Worm (Caenorhabditis elegans) whole organism, L1 larva: ENCODE results near the gene sre-50.

Experiments
- C34B4.2 ChIP-seq: sonication (generic microtip); optimal IDR thresholded peaks from 2 replicates; lab custom pipeline; 2017; ENCODE audit warnings: mild to moderate bottlenecking, missing genetic modification characterization, missing compliant biosample characterization
- alr-1 ChIP-seq: fragments of 200-800 bp; sonication (Bioruptor generic); optimal IDR thresholded peaks from 2 replicates; lab custom pipeline; 2018; ENCODE audit warnings: borderline replicate concordance, mild to moderate bottlenecking, missing genetic modification characterization, missing compliant biosample characterization
- aly-2 ChIP-seq: fragments of 150-350 bp; optimal IDR thresholded peaks from 2 replicates; lab custom pipeline; 2014; ENCODE audit warnings: missing biosample characterization, missing genetic modification characterization
- blmp-1 ChIP-seq: fragments of 150-350 bp; optimal IDR thresholded peaks from 2 replicates; lab custom pipeline; 2014; ENCODE audit warnings: missing biosample characterization, missing genetic modification characterization
- ceh-8 ChIP-seq: fragments of 200-800 bp; sonication (Bioruptor generic); optimal IDR thresholded peaks from 2 replicates; lab custom pipeline; 2018; ENCODE audit warnings: mild to moderate bottlenecking, missing genetic modification characterization, moderate library complexity, missing compliant biosample characterization
- ceh-88 ChIP-seq: fragments of 200-800 bp; sonication (Bioruptor generic); IDR thresholded peaks from 2 replicates; pipeline ENCODE4 v1.3.6; 2022; ENCODE audit warnings: missing genetic modification characterization, missing compliant biosample characterization
- ceh-90 ChIP-seq: sonication (generic microtip); optimal IDR thresholded peaks from 2 replicates; lab custom pipeline; 2016; ENCODE audit warnings: missing genetic modification characterization, missing compliant biosample characterization
- dsc-1 ChIP-seq: sonication (generic microtip); optimal IDR thresholded peaks from 2 replicates; lab custom pipeline; 2016; ENCODE audit warnings: mild to moderate bottlenecking, missing genetic modification characterization, missing compliant biosample characterization
- efl-1 ChIP-seq, 4 experiments: fragments of 150-350 bp; optimal IDR thresholded peaks in 3 of 4; peaks in 1 of 4; 1 replicate in 1 of 4; 2 replicates in 3 of 4; lab custom pipeline; 2014; ENCODE audit warnings: missing biosample characterization in 2 of 4, missing genetic modification characterization in 2 of 4, missing genetic modification reagents in 2 of 4
- efl-3 ChIP-seq: fragments of 200-800 bp; sonication (Bioruptor generic); optimal IDR thresholded peaks from 2 replicates; lab custom pipeline; 2018; ENCODE audit warnings: mild to moderate bottlenecking, missing genetic modification characterization, missing compliant biosample characterization
- egl-13 ChIP-seq: sonication (generic microtip); optimal IDR thresholded peaks from 2 replicates; lab custom pipeline; 2016; ENCODE audit warnings: missing genotype, missing genetic modification reagents, missing genetic modification characterization, missing compliant biosample characterization
- elt-2 ChIP-seq: sonication (generic microtip); optimal IDR thresholded peaks from 2 replicates; lab custom pipeline; 2016; ENCODE audit warnings: missing genetic modification characterization, mild to moderate bottlenecking, inconsistent platforms, missing compliant biosample characterization, missing genetic modification reagents
- fkh-10 ChIP-seq: sonication (generic microtip); optimal IDR thresholded peaks from 2 replicates; lab custom pipeline; 2017; ENCODE audit warnings: missing biosample characterization, missing genetic modification reagents, missing genetic modification characterization
- fkh-8 ChIP-seq: sonication (generic microtip); optimal IDR thresholded peaks from 2 replicates; lab custom pipeline; 2016; ENCODE audit warnings: mild to moderate bottlenecking, missing genetic modification characterization, missing compliant biosample characterization
- grh-1 ChIP-seq: fragments of 200-800 bp; sonication (Bioruptor generic); IDR thresholded peaks from 2 replicates; pipeline ENCODE4 v1.3.6; 2022; ENCODE audit warnings: missing genetic modification reagents, missing genetic modification characterization, missing compliant biosample characterization
- hpl-2 ChIP-seq: fragments of 150-350 bp; optimal IDR thresholded peaks from 2 replicates; lab custom pipeline; 2014; ENCODE audit warnings: missing biosample characterization, missing genetic modification reagents, missing genetic modification characterization
- lin-13 ChIP-seq: fragments of 150-350 bp; optimal IDR thresholded peaks from 2 replicates; lab custom pipeline; 2014; ENCODE audit warnings: missing biosample characterization, missing genetic modification reagents, missing genetic modification characterization
- lin-14 ChIP-seq: fragments of 200-800 bp; sonication (Bioruptor generic); optimal IDR thresholded peaks from 2 replicates; lab custom pipeline; 2018; ENCODE audit warnings: mild to moderate bottlenecking, missing genetic modification characterization, moderate library complexity, missing compliant biosample characterization
- lir-3 ChIP-seq: sonication (generic microtip); optimal IDR thresholded peaks from 2 replicates; lab custom pipeline; 2016; ENCODE audit warnings: mild to moderate bottlenecking, missing genetic modification characterization, moderate library complexity, missing compliant biosample characterization; ENCODE audit not compliant: poor library complexity
- mdl-1 ChIP-seq, 2 experiments: fragments of 150-350 bp; optimal IDR thresholded peaks; 2 replicates each; lab custom pipeline; 2014 to 2017; ENCODE audit warnings: missing biosample characterization in 2 of 2, missing genetic modification characterization in 2 of 2, inconsistent platforms in 1 of 2
- mep-1 ChIP-seq: fragments of 150-350 bp; optimal IDR thresholded peaks from 2 replicates; lab custom pipeline; 2014; ENCODE audit warnings: missing biosample characterization, missing genetic modification characterization
- nhr-11 ChIP-seq: fragments of 150-350 bp; optimal IDR thresholded peaks from 2 replicates; lab custom pipeline; 2014; ENCODE audit warnings: missing biosample characterization, missing genetic modification characterization
- nhr-20 ChIP-seq: sonication (generic microtip); optimal IDR thresholded peaks from 2 replicates; lab custom pipeline; 2016; ENCODE audit warnings: mild to moderate bottlenecking, missing genetic modification characterization, missing compliant biosample characterization
- nhr-237 ChIP-seq: fragments of 150-350 bp; optimal IDR thresholded peaks from 2 replicates; lab custom pipeline; 2014; ENCODE audit warnings: missing biosample characterization, missing genetic modification characterization
- nhr-28 ChIP-seq: fragments of 150-350 bp; optimal IDR thresholded peaks from 2 replicates; lab custom pipeline; 2014; ENCODE audit warnings: missing biosample characterization, missing genetic modification characterization
- nhr-47 ChIP-seq: sonication (generic microtip); optimal IDR thresholded peaks from 2 replicates; lab custom pipeline; 2016; ENCODE audit warnings: mild to moderate bottlenecking, missing genetic modification characterization, moderate library complexity, missing compliant biosample characterization
- nhr-71 ChIP-seq: sonication (generic microtip); optimal IDR thresholded peaks from 2 replicates; lab custom pipeline; 2016; ENCODE audit warnings: mild to moderate bottlenecking, missing genetic modification characterization, moderate library complexity, missing compliant biosample characterization
- nhr-76 ChIP-seq: sonication (generic microtip); optimal IDR thresholded peaks from 2 replicates; lab custom pipeline; 2017; ENCODE audit warnings: missing biosample characterization, missing genetic modification characterization
- nhr-77 ChIP-seq: fragments of 150-350 bp; optimal IDR thresholded peaks from 2 replicates; lab custom pipeline; 2014; ENCODE audit warnings: missing biosample characterization, missing genetic modification characterization
- nhr-84 ChIP-seq: sonication (generic microtip); optimal IDR thresholded peaks from 2 replicates; lab custom pipeline; 2017; ENCODE audit warnings: missing biosample characterization, missing genetic modification characterization
- nhr-85 ChIP-seq: sonication (generic microtip); peaks from one replicate; lab custom pipeline; 2016; ENCODE audit warnings: missing genetic modification characterization, inconsistent platforms, missing compliant biosample characterization
- nhr-90 ChIP-seq: sonication (generic microtip); optimal IDR thresholded peaks from 2 replicates; lab custom pipeline; 2016; ENCODE audit warnings: mild to moderate bottlenecking, missing genetic modification characterization, missing compliant biosample characterization; ENCODE audit not compliant: poor library complexity
- pag-3 ChIP-seq: sonication (generic microtip); optimal IDR thresholded peaks from 2 replicates; lab custom pipeline; 2017; ENCODE audit warnings: missing genetic modification characterization, mild to moderate bottlenecking, missing compliant biosample characterization, antibody characterized with exemption, borderline replicate concordance; ENCODE audit not compliant: insufficient read depth
- pax-3 ChIP-seq: fragments of 200-800 bp; sonication (Bioruptor generic); optimal IDR thresholded peaks from 2 replicates; lab custom pipeline; 2018; ENCODE audit warnings: mild to moderate bottlenecking, missing genetic modification characterization, moderate library complexity, missing compliant biosample characterization
- skn-1 ChIP-seq: fragments of 150-350 bp; optimal IDR thresholded peaks from 2 replicates; lab custom pipeline; 2014; ENCODE audit warnings: missing biosample characterization, missing genetic modification characterization
- snpc-4 ChIP-seq: fragments of 150-350 bp; optimal IDR thresholded peaks from 2 replicates; lab custom pipeline; 2014; ENCODE audit warnings: missing biosample characterization, missing genetic modification characterization
- snu-23 ChIP-seq: sonication (generic microtip); optimal IDR thresholded peaks from 2 replicates; lab custom pipeline; 2016; ENCODE audit warnings: missing genetic modification characterization, missing compliant biosample characterization
- sup-37 ChIP-seq: fragments of 200-800 bp; sonication (Bioruptor generic); optimal IDR thresholded peaks from 2 replicates; lab custom pipeline; 2018; ENCODE audit warnings: mild to moderate bottlenecking, missing genetic modification characterization, missing compliant biosample characterization
- swsn-7 ChIP-seq: sonication (generic microtip); optimal IDR thresholded peaks from 2 replicates; lab custom pipeline; 2016; ENCODE audit warnings: missing genetic modification characterization, missing compliant biosample characterization
- unc-62 ChIP-seq: fragments of 150-350 bp; optimal IDR thresholded peaks from 2 replicates; lab custom pipeline; 2014; ENCODE audit warnings: missing biosample characterization, missing genetic modification reagents, missing genetic modification characterization
- unc-86 ChIP-seq: sonication (generic microtip); optimal IDR thresholded peaks from 2 replicates; lab custom pipeline; 2016; ENCODE audit warnings: missing genetic modification characterization, missing compliant biosample characterization
- xbp-1 ChIP-seq: sonication (generic microtip); optimal IDR thresholded peaks from 2 replicates; lab custom pipeline; 2016; ENCODE audit warnings: missing genetic modification characterization, missing compliant biosample characterization
- ztf-4 ChIP-seq: fragments of 150-350 bp; optimal IDR thresholded peaks from 2 replicates; lab custom pipeline; 2014; ENCODE audit warnings: missing biosample characterization, missing genetic modification characterization

Gene sre-50

ce11 chrII:12260538-12260937 lies 42.8 kb upstream of the sre-50 start:
- TF ChIP-seq nhr-84 (tag; lab: Kevin White, UChicago) (no peak), ceh-8 (GFP tag; lab: Kevin White, UChicago) (peak; percentile 58), nhr-47 (tag; lab: Kevin White, UChicago) (peak; percentile 29), lin-13 (GFP tag; lab: Kevin White, UChicago) (no peak), fkh-8 (tag; lab: Kevin White, UChicago) (peak; percentile 83), nhr-71 (peak; percentile 42)

- no peak for TF ChIP-seq aly-2 (tag; lab: Kevin White, UChicago)
- no peak for TF ChIP-seq hpl-2
- TF ChIP-seq xbp-1 (tag; lab: Kevin White, UChicago): no peak
- TF ChIP-seq blmp-1: peak; percentile 85
- TF ChIP-seq lir-3 (tag; lab: Kevin White, UChicago): no peak
- TF ChIP-seq nhr-71: peak; percentile 14
- TF ChIP-seq alr-1: no peak
- no peak for TF ChIP-seq swsn-7
- no peak for TF ChIP-seq skn-1 (tag; lab: Kevin White, UChicago)
- TF ChIP-seq nhr-76 (tag; lab: Kevin White, UChicago): no peak
- peak; percentile 23 for TF ChIP-seq snu-23
- no peak for TF ChIP-seq efl-3 (GFP tag; lab: Kevin White, UChicago)
- no peak for TF ChIP-seq sup-37
- TF ChIP-seq efl-1 (optimal IDR thresholded peaks at IDR 0.05; lab: Kevin White, UChicago): no peak
- no peak for TF ChIP-seq efl-1 (GFP tag; optimal IDR thresholded peaks at IDR 0.05 in 1 of 2; lab: Kevin White, UChicago)
- TF ChIP-seq nhr-20 (tag; lab: Kevin White, UChicago): peak; percentile 22
- TF ChIP-seq mdl-1 (tag; optimal IDR thresholded peaks at IDR 0.05; lab: Kevin White, UChicago): no peak
- no peak for TF ChIP-seq fkh-10 (GFP tag; lab: Kevin White, UChicago)
- TF ChIP-seq ceh-88 (GFP tag; lab: Robert Waterston, UW): no peak
- no peak for TF ChIP-seq nhr-11 (tag; lab: Kevin White, UChicago)
- no peak for TF ChIP-seq dsc-1 (tag; lab: Kevin White, UChicago)
- no peak for TF ChIP-seq snpc-4 (tag; lab: Kevin White, UChicago)
- no peak for TF ChIP-seq nhr-28
- peak; percentile 20 for TF ChIP-seq nhr-90
- no peak for TF ChIP-seq unc-86 (tag; lab: Kevin White, UChicago)
- TF ChIP-seq nhr-237 (tag; lab: Kevin White, UChicago): no peak
- peak; percentile 34 for TF ChIP-seq mep-1 (tag; lab: Kevin White, UChicago)
- no peak for TF ChIP-seq nhr-77
- TF ChIP-seq C34B4.2 (tag; lab: Kevin White, UChicago): no peak
- TF ChIP-seq nhr-85 (tag; lab: Kevin White, UChicago): peak; percentile 68
- TF ChIP-seq ceh-8 (GFP tag; lab: Kevin White, UChicago): no peak
- no peak for TF ChIP-seq unc-62
- no peak for TF ChIP-seq grh-1
- TF ChIP-seq lin-14 (GFP tag; lab: Kevin White, UChicago): no peak
- TF ChIP-seq ceh-90: no peak
- no peak for TF ChIP-seq ztf-4
- TF ChIP-seq elt-2: no peak
- TF ChIP-seq egl-13: no peak
- TF ChIP-seq pag-3 (tag; lab: Kevin White, UChicago): peak; percentile 72
- TF ChIP-seq pax-3 (tag; lab: Kevin White, UChicago): no peak
- TF ChIP-seq, all 84 proteins: peak for 8
Observed at ce11 chrII:12261147-12261821, 42.0 kb upstream of the sre-50 start.
